Fruit fly (Drosophila melanogaster): Measurements from ENCODE around the gene CG8349.

The CG8349 gene

dm6 chr2L:8243903-8244302 lies 28.2 kb downstream of the CG8349 start, which contains the start of gene CG43057:
CG43057 (minus strand) TSS chr2L:8244003.
- TF ChIP-seq CTCF (optimal IDR thresholded peaks at IDR 0.05) = no peak
- TF ChIP-seq CG8478 (optimal IDR thresholded peaks at IDR 0.05) = no peak

- no peak for TF ChIP-seq CTCF (optimal IDR thresholded peaks at IDR 0.05)
- no peak for TF ChIP-seq CG8478 (optimal IDR thresholded peaks at IDR 0.05)
Measured at dm6 chr2L:8255406-8255805, 39.7 kb downstream of the CG8349 start.

dm6 chr2L:8257401-8258266 lies 41.9 kb downstream of the CG8349 start, which contains the start of gene CG8086:
CG8086 (minus strand) TSS chr2L:8257502.
- TF ChIP-seq CG8478 (optimal IDR thresholded peaks at IDR 0.05) (no peak), CTCF (optimal IDR thresholded peaks at IDR 0.05) (no peak)

dm6 chr2L:8266145-8266544 lies 50.4 kb downstream of the CG8349 start:
- TF ChIP-seq CTCF (optimal IDR thresholded peaks at IDR 0.05) (no peak), CG8478 (optimal IDR thresholded peaks at IDR 0.05) (no peak)
